Worm (Caenorhabditis elegans): Measurements from ENCODE around the gene grl-27.
A peak's percentile ranks its signal among the peaks of the same experiment; 100 is the strongest.

Gene grl-27

ce11 chrV:3587633-3588032 is 12.0 kb upstream of the grl-27 start (continued):
- peak; percentile 30 for TF ChIP-seq rnt-1 (tag; optimal IDR thresholded peaks at IDR 0.05)
- TF ChIP-seq nhr-28 (tag; optimal IDR thresholded peaks at IDR 0.05): no peak
- TF ChIP-seq zag-1 (tag; optimal IDR thresholded peaks at IDR 0.05): no peak
- no peak for TF ChIP-seq mdl-1 (tag; optimal IDR thresholded peaks at IDR 0.05)
- no peak for TF ChIP-seq hlh-17 (GFP tag; optimal IDR thresholded peaks at IDR 0.05; ENCODE audit: borderline replicate concordance)
- TF ChIP-seq ceh-88 (GFP tag; IDR thresholded peaks at IDR 0.05): no peak
- no peak for TF ChIP-seq egl-27 (tag; optimal IDR thresholded peaks at IDR 0.05)
- TF ChIP-seq blmp-1 (tag; optimal IDR thresholded peaks at IDR 0.05): no peak
- TF ChIP-seq lin-39 (tag; optimal IDR thresholded peaks at IDR 0.05): no peak
- TF ChIP-seq fos-1 (tag; optimal IDR thresholded peaks at IDR 0.05): no peak
- TF ChIP-seq efl-1 (optimal IDR thresholded peaks at IDR 0.05): peak in 1 of 2 experiments; percentile 34
- TF ChIP-seq efl-1 (GFP tag; optimal IDR thresholded peaks at IDR 0.05 in 1 of 2): peak in 1 of 2 experiments; percentile 88
- TF ChIP-seq nhr-237 (tag; optimal IDR thresholded peaks at IDR 0.05): no peak
- peak; percentile 6 for TF ChIP-seq dsc-1 (tag; optimal IDR thresholded peaks at IDR 0.05)
- no peak for TF ChIP-seq fkh-8 (tag; optimal IDR thresholded peaks at IDR 0.05)
- peak; percentile 13 to 20 for TF ChIP-seq lin-35 (GFP tag; optimal IDR thresholded peaks at IDR 0.05)
- no peak for TF ChIP-seq hpl-2 (GFP tag; optimal IDR thresholded peaks at IDR 0.05)
- peak; percentile 10 to 16 (median 15) for TF ChIP-seq dpl-1 (GFP tag; optimal IDR thresholded peaks at IDR 0.05)
- no peak for TF ChIP-seq ceh-63 (GFP tag; optimal IDR thresholded peaks at IDR 0.05)
- TF ChIP-seq jun-1 (tag; optimal IDR thresholded peaks at IDR 0.05): no peak
- no peak for TF ChIP-seq fkh-4 (tag; optimal IDR thresholded peaks at IDR 0.05; ENCODE audit: borderline replicate concordance)
- no peak for TF ChIP-seq pqm-1 (tag; optimal IDR thresholded peaks at IDR 0.05)
- TF ChIP-seq sox-4 (tag; optimal IDR thresholded peaks at IDR 0.05): no peak
- peak; percentile 14 for TF ChIP-seq C16A3.4 (tag; optimal IDR thresholded peaks at IDR 0.05)
- no peak for TF ChIP-seq sptf-1 (tag; optimal IDR thresholded peaks at IDR 0.05)
- no peak for TF ChIP-seq nhr-84 (tag; optimal IDR thresholded peaks at IDR 0.05)
- no peak for TF ChIP-seq grh-1 (GFP tag; IDR thresholded peaks at IDR 0.05)
- TF ChIP-seq mab-9 (GFP tag; IDR thresholded peaks at IDR 0.05): no peak
- peak; percentile 48 for TF ChIP-seq nhr-71 (tag; optimal IDR thresholded peaks at IDR 0.05)
- TF ChIP-seq nhr-77 (tag; optimal IDR thresholded peaks at IDR 0.05): no peak
- TF ChIP-seq lin-14 (GFP tag; optimal IDR thresholded peaks at IDR 0.05): peak; percentile 21
- no peak for TF ChIP-seq ets-5 (GFP tag; IDR thresholded peaks at IDR 0.05)
- peak; percentile 36 for TF ChIP-seq nhr-85 (tag)
- TF ChIP-seq mef-2 (tag; optimal IDR thresholded peaks at IDR 0.05): no peak
- no peak for TF ChIP-seq nhr-90 (tag; optimal IDR thresholded peaks at IDR 0.05; ENCODE audit: poor library complexity)

DNA sequence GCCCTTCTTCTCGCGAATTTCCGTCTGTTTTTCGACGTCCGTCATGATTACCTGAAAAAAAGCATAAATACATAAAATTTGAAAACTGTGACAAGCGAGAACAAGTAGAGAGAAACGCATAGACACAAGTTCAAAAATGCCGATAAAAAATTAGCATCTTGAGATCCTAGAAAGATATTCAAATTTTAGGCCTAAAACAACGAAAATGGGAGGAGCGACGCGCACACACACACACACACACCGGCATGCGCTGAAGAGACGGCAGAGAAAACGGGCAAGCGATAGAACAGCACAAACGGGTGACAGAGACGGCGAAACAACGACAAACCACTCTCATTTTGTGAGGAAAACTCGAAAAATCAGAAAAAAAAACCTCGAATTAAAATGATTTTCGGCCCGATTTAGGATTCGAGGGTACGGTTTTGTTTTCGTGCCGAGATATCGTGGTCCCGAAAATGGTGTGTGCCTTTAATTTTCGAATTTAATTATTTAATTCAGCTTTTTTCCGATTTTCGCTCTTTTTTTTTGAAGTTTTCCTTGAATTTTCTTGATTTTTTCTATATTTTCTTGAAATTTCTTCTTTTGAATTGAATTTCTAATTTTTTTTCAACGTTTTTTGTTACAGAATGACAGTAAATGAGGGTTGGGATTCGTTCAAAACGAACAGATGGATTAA is 10.5 kb upstream of the grl-27 start, which contains the start of the genes rpl-11.1 and T22F3.2:
TSS of gene rpl-11.1 (minus strand) at position 51 of the 676 bp plus-strand sequence.
TSS of gene T22F3.2 (plus strand) at position 626 of the 676 bp plus-strand sequence.
- no peak for TF ChIP-seq lir-3 (tag; optimal IDR thresholded peaks at IDR 0.05; ENCODE audit: poor library complexity)
- no peak for TF ChIP-seq xbp-1 (tag; optimal IDR thresholded peaks at IDR 0.05)
- TF ChIP-seq pqm-1 (tag; optimal IDR thresholded peaks at IDR 0.05): no peak
- TF ChIP-seq egl-13 (tag; optimal IDR thresholded peaks at IDR 0.05): no peak
- TF ChIP-seq mab-9 (GFP tag; IDR thresholded peaks at IDR 0.05): no peak
- TF ChIP-seq unc-130 (tag; optimal IDR thresholded peaks at IDR 0.05): no peak
- TF ChIP-seq fkh-10 (GFP tag; optimal IDR thresholded peaks at IDR 0.05): no peak
- TF ChIP-seq nhr-90 (tag; optimal IDR thresholded peaks at IDR 0.05; ENCODE audit: poor library complexity): no peak
- no peak for TF ChIP-seq dsc-1 (tag; optimal IDR thresholded peaks at IDR 0.05)
- peak in 1 of 3 experiments; percentile 26 for TF ChIP-seq dpl-1 (GFP tag; optimal IDR thresholded peaks at IDR 0.05)
- no peak for TF ChIP-seq jun-1 (tag; optimal IDR thresholded peaks at IDR 0.05)
- peak in 1 of 2 experiments; percentile 35 for TF ChIP-seq lin-35 (GFP tag; optimal IDR thresholded peaks at IDR 0.05)
- no peak for TF ChIP-seq fos-1 (tag; optimal IDR thresholded peaks at IDR 0.05)
- TF ChIP-seq ces-1 (GFP tag; optimal IDR thresholded peaks at IDR 0.05): no peak
- TF ChIP-seq ceh-82 (tag; optimal IDR thresholded peaks at IDR 0.05): peak in 1 of 3 experiments; percentile 35
- no peak for TF ChIP-seq tlp-1 (tag; optimal IDR thresholded peaks at IDR 0.05)
- no peak for TF ChIP-seq swsn-7 (tag; optimal IDR thresholded peaks at IDR 0.05)
- no peak for TF ChIP-seq zag-1 (tag; optimal IDR thresholded peaks at IDR 0.05)
- TF ChIP-seq ztf-4 (tag; optimal IDR thresholded peaks at IDR 0.05): no peak
- TF ChIP-seq alr-1 (tag; optimal IDR thresholded peaks at IDR 0.05; ENCODE audit: borderline replicate concordance): no peak
- no peak for TF ChIP-seq pax-3 (tag; optimal IDR thresholded peaks at IDR 0.05)
- TF ChIP-seq lin-13 (GFP tag; optimal IDR thresholded peaks at IDR 0.05): no peak
- TF ChIP-seq nhr-20 (tag; optimal IDR thresholded peaks at IDR 0.05): no peak
- no peak for TF ChIP-seq unc-30 (tag; optimal IDR thresholded peaks at IDR 0.05)
- no peak for TF ChIP-seq ceh-63 (GFP tag; optimal IDR thresholded peaks at IDR 0.05)
- TF ChIP-seq ama-1 (optimal IDR thresholded peaks at IDR 0.05): no peak
- peak; percentile 58 for TF ChIP-seq nhr-85 (tag)
- no peak for TF ChIP-seq sox-4 (tag; optimal IDR thresholded peaks at IDR 0.05)
